Worm (Caenorhabditis elegans) whole organism, L2 larva: ENCODE data around the gene ebp-1.

ENCODE experiments used
- R02D3.7 ChIP-seq: fragments of 150-350 bp; optimal IDR thresholded peaks from 2 replicates; lab custom pipeline; 2014; ENCODE audit warnings: missing biosample characterization, missing genetic modification characterization
- ama-1 ChIP-seq: fragments of 150-350 bp; optimal IDR thresholded peaks from 2 replicates; lab custom pipeline; 2018; ENCODE audit warnings: inconsistent platforms
- ceh-16 ChIP-seq: fragments of 150-350 bp; optimal IDR thresholded peaks from 2 replicates; lab custom pipeline; 2014; ENCODE audit warnings: missing biosample characterization, missing genetic modification characterization
- ceh-82 ChIP-seq: fragments of 150-350 bp; optimal IDR thresholded peaks from 2 replicates; lab custom pipeline; 2014; ENCODE audit warnings: missing biosample characterization, missing genetic modification characterization
- crh-2 ChIP-seq: sonication (generic microtip); optimal IDR thresholded peaks from 2 replicates; lab custom pipeline; 2017; ENCODE audit warnings: missing biosample characterization, missing genetic modification characterization
- egl-27 ChIP-seq: sonication (generic microtip); optimal IDR thresholded peaks from 3 replicates; lab custom pipeline; 2017; ENCODE audit warnings: missing biosample characterization, missing genetic modification reagents, missing genetic modification characterization
- gmeb-1 ChIP-seq: fragments of 150-350 bp; optimal IDR thresholded peaks from 2 replicates; lab custom pipeline; 2014; ENCODE audit warnings: missing biosample characterization, missing genetic modification characterization
- lin-11 ChIP-seq: fragments of 150-350 bp; sonication (generic microtip); optimal IDR thresholded peaks from 2 replicates; lab custom pipeline; 2014; ENCODE audit warnings: missing biosample characterization, missing genetic modification characterization, inconsistent platforms, mixed read lengths
- lin-39 ChIP-seq: fragments of 150-350 bp; optimal IDR thresholded peaks from 2 replicates; lab custom pipeline; 2014; ENCODE audit warnings: missing biosample characterization, missing genetic modification reagents, missing genetic modification characterization
- lsy-2 ChIP-seq, 2 experiments: fragments of 150-350 bp in 1 of 2; sonication (generic microtip) in 1 of 2; optimal IDR thresholded peaks; 2 replicates each; lab custom pipeline; 2014 to 2017; ENCODE audit warnings: missing biosample characterization in 2 of 2, missing genetic modification characterization in 2 of 2
- mbf-1 ChIP-seq: sonication (generic microtip); optimal IDR thresholded peaks from 2 replicates; lab custom pipeline; 2017; ENCODE audit warnings: missing biosample characterization, missing genetic modification characterization
- nhr-11 ChIP-seq: fragments of 150-350 bp; optimal IDR thresholded peaks from 2 replicates; lab custom pipeline; 2014; ENCODE audit warnings: missing biosample characterization, missing genetic modification characterization
- nhr-12 ChIP-seq: fragments of 150-350 bp; optimal IDR thresholded peaks from 2 replicates; lab custom pipeline; 2014; ENCODE audit warnings: missing biosample characterization, missing genetic modification characterization
- nhr-25 ChIP-seq: fragments of 150-350 bp; sonication (generic microtip); optimal IDR thresholded peaks from 3 replicates; lab custom pipeline; 2014; ENCODE audit warnings: missing biosample characterization, missing genetic modification characterization
- nhr-77 ChIP-seq: fragments of 150-350 bp; optimal IDR thresholded peaks from 2 replicates; lab custom pipeline; 2014; ENCODE audit warnings: missing biosample characterization, missing genetic modification characterization
- peb-1 ChIP-seq: fragments of 150-350 bp; optimal IDR thresholded peaks from 2 replicates; lab custom pipeline; 2014; ENCODE audit warnings: missing biosample characterization, missing genetic modification characterization
- sem-4 ChIP-seq: fragments of 150-350 bp; optimal IDR thresholded peaks from 2 replicates; lab custom pipeline; 2014; ENCODE audit warnings: missing biosample characterization, missing genetic modification reagents, missing genetic modification characterization
- sma-9 ChIP-seq, 2 experiments: fragments of 150-350 bp in 1 of 2; sonication (generic microtip) in 1 of 2; optimal IDR thresholded peaks; 2 replicates each; lab custom pipeline; 2014 to 2016; ENCODE audit warnings: missing genetic modification characterization in 2 of 2, mild to moderate bottlenecking in 1 of 2, missing biosample characterization in 1 of 2, missing compliant biosample characterization in 1 of 2, missing genetic modification reagents in 1 of 2, moderate library complexity in 1 of 2
- snpc-4 ChIP-seq: fragments of 150-350 bp; optimal IDR thresholded peaks from 2 replicates; lab custom pipeline; 2014; ENCODE audit warnings: missing biosample characterization, missing genetic modification characterization
- unc-55 ChIP-seq: fragments of 150-350 bp; sonication (generic microtip); optimal IDR thresholded peaks from 3 replicates; lab custom pipeline; 2014; ENCODE audit warnings: missing biosample characterization, missing genetic modification reagents, missing genetic modification characterization
- unc-62 ChIP-seq: fragments of 150-350 bp; optimal IDR thresholded peaks from 2 replicates; lab custom pipeline; 2014; ENCODE audit warnings: missing biosample characterization, missing genetic modification reagents, missing genetic modification characterization

Gene ebp-1

ce11 chrV:18086783-18087182, 43.4 kb downstream of the ebp-1 start, which contains the start of gene slr-2 (continued):
- TF ChIP-seq lin-11 (tag; lab: Kevin White, UChicago): no peak
- TF ChIP-seq R02D3.7: no peak
- no peak for TF ChIP-seq ceh-16
- peak; percentile 26 for TF ChIP-seq crh-2 (tag; lab: Kevin White, UChicago)

- TF ChIP-seq sma-9 (GFP tag; optimal IDR thresholded peaks at IDR 0.05; lab: Kevin White, UChicago) (no peak), sma-9 (tag; optimal IDR thresholded peaks at IDR 0.05; lab: Kevin White, UChicago) (no peak), ceh-82 (tag; lab: Kevin White, UChicago) (no peak)
- TF ChIP-seq, all 48 proteins: peak for 0
Measured at ce11 chrV:18091216-18091615, 47.8 kb downstream of the ebp-1 start.

- TF ChIP-seq nhr-77 (tag; lab: Kevin White, UChicago) (no peak), gmeb-1 (tag; lab: Kevin White, UChicago) (no peak), nhr-11 (tag; lab: Kevin White, UChicago) (no peak), egl-27 (no peak), nhr-12 (tag; lab: Kevin White, UChicago) (no peak), unc-62 (GFP tag; lab: Kevin White, UChicago) (no peak), peb-1 (tag; lab: Kevin White, UChicago) (no peak)
- TF ChIP-seq, all 48 proteins: peak for 0
Measured at ce11 chrV:18093941-18094340, 50.6 kb downstream of the ebp-1 start.

- no peak for TF ChIP-seq snpc-4
- no peak for TF ChIP-seq sem-4 (tag; lab: Kevin White, UChicago)
- TF ChIP-seq sma-9 (GFP tag; optimal IDR thresholded peaks at IDR 0.05; lab: Kevin White, UChicago): no peak
- no peak for TF ChIP-seq sma-9 (tag; optimal IDR thresholded peaks at IDR 0.05; lab: Kevin White, UChicago)
- no peak for TF ChIP-seq unc-62 (GFP tag; lab: Kevin White, UChicago)
- no peak for TF ChIP-seq lin-39 (tag; lab: Kevin White, UChicago)
- no peak for TF ChIP-seq ceh-82 (tag; lab: Kevin White, UChicago)
- no peak for TF ChIP-seq lin-11 (tag; lab: Kevin White, UChicago)
- TF ChIP-seq lsy-2 (tag; optimal IDR thresholded peaks at IDR 0.05; lab: Kevin White, UChicago): no peak
- no peak for TF ChIP-seq unc-55 (GFP tag; lab: Kevin White, UChicago)
- TF ChIP-seq ama-1 (lab: Kevin White, UChicago): no peak
- no peak for TF ChIP-seq mbf-1
- no peak for TF ChIP-seq nhr-25
- no peak for TF ChIP-seq nhr-77 (tag; lab: Kevin White, UChicago)
Measured at ce11 chrV:18098387-18098786, 55.0 kb downstream of the ebp-1 start, which contains the start of gene par-4. TSS of gene par-4 (plus strand) at chrV:18098687.
